Fruit fly (Drosophila melanogaster) whole organism, prepupa: ENCODE measurements around the gene mRF1.

ENCODE experiments used
- CG34406 ChIP-seq: fragments of 200-800 bp; sonication (Bioruptor generic); optimal IDR thresholded peaks from 3 replicates; lab custom pipeline; 2016; ENCODE audit warnings: missing biosample characterization, missing genetic modification characterization
- CG8119 ChIP-seq: fragments of 200-800 bp; sonication (Bioruptor generic); IDR thresholded peaks from 3 replicates; pipeline ENCODE4 v1.3.6; 2022; ENCODE audit warnings: missing biosample characterization, missing genetic modification characterization
- CG8632 ChIP-seq: fragments of 200-800 bp; sonication (Bioruptor generic); optimal IDR thresholded peaks from 3 replicates; lab custom pipeline; 2016; ENCODE audit warnings: missing biosample characterization, missing genetic modification characterization
- Eip78C ChIP-seq: fragments of 200-800 bp; sonication (Bioruptor generic); peaks from one replicate; lab custom pipeline; 2016; ENCODE audit warnings: missing biosample characterization, missing genetic modification characterization
- fkh ChIP-seq: fragments of 200-800 bp; sonication (Bioruptor generic); optimal IDR thresholded peaks from 3 replicates; lab custom pipeline; 2017; ENCODE audit warnings: missing biosample characterization, mild to moderate bottlenecking, missing genetic modification characterization, moderate library complexity
- net ChIP-seq: fragments of 200-800 bp; sonication (Bioruptor generic); optimal IDR thresholded peaks from 3 replicates; lab custom pipeline; 2016; ENCODE audit warnings: missing biosample characterization, missing genetic modification characterization

DNA sequence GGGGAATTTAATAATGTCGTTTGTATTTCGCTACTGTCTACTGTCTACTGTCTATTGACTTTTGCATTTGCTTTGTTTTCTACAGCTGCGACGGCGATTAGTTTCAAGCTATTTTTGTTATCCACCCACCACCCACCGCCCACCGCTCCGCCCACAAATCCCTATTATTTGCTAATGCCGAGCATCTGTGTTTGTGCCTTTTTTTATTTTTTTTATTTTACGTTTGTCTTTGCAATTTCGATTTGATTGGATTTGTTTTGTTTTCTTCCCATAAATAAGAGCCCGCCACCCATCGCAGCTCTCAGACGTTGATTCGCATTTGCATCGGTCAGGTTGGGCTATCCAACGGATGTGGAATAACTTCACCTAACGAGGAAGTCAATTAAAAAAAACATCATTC lies 16.4 kb downstream of the mRF1 start, which contains the start of gene Jhbp14:
- no peak for TF ChIP-seq fkh (GFP tag; lab: Kevin White, UChicago)
- TF ChIP-seq CG8119 (GFP tag; lab: Robert Waterston, UW) = no peak
- no peak for TF ChIP-seq Eip78C (GFP tag; lab: Kevin White, UChicago)
- TF ChIP-seq CG8632 (GFP tag; lab: Kevin White, UChicago) = no peak
- TF ChIP-seq net (GFP tag; lab: Kevin White, UChicago) = no peak
- no peak for TF ChIP-seq CG34406 (GFP tag; lab: Kevin White, UChicago)
